Fruit fly (Drosophila melanogaster) whole organism, embryonic: ENCODE results near the gene Tbc1d22.

Experiments used
- Adf1 ChIP-seq: fragments of 200-800 bp; sonication (Bioruptor generic); IDR thresholded peaks from 2 replicates; pipeline ENCODE4 v1.3.6; 2022; ENCODE audit warnings: missing biosample characterization, missing genetic modification characterization
- CG10147 ChIP-seq: fragments of 200-800 bp; sonication (Bioruptor generic); optimal IDR thresholded peaks from 2 replicates; lab custom pipeline; 2019; ENCODE audit warnings: missing biosample characterization, mild to moderate bottlenecking, missing genetic modification characterization, moderate library complexity
- CG10654 ChIP-seq: fragments of 200-800 bp; sonication (Bioruptor generic); optimal IDR thresholded peaks from 2 replicates; lab custom pipeline; 2016; ENCODE audit warnings: missing biosample characterization, missing genetic modification characterization
- CG11398 ChIP-seq: fragments of 200-800 bp; sonication (Bioruptor generic); optimal IDR thresholded peaks from 2 replicates; lab custom pipeline; 2016; ENCODE audit warnings: missing biosample characterization, missing genetic modification characterization
- CG11456 ChIP-seq: fragments of 200-800 bp; sonication (Bioruptor generic); IDR thresholded peaks from 3 replicates; pipeline ENCODE4 v1.3.6; 2022; ENCODE audit warnings: missing biosample characterization, missing genetic modification characterization
- CG11504 ChIP-seq: fragments of 200-800 bp; sonication (Bioruptor generic); optimal IDR thresholded peaks from 3 replicates; lab custom pipeline; 2019; ENCODE audit warnings: missing biosample characterization, mild to moderate bottlenecking, missing genetic modification characterization, moderate library complexity
- CG12236 ChIP-seq: fragments of 200-800 bp; sonication (Bioruptor generic); optimal IDR thresholded peaks from 2 replicates; lab custom pipeline; 2016; ENCODE audit warnings: missing biosample characterization, missing genetic modification characterization
- CG12744 ChIP-seq: fragments of 200-800 bp; sonication (Bioruptor generic); optimal IDR thresholded peaks from 2 replicates; lab custom pipeline; 2016; ENCODE audit warnings: missing biosample characterization, missing genetic modification characterization
- CG13775 ChIP-seq: fragments of 200-800 bp; sonication (Bioruptor generic); optimal IDR thresholded peaks from 3 replicates; lab custom pipeline; 2017; ENCODE audit warnings: missing biosample characterization, mild to moderate bottlenecking, missing genetic modification characterization
- CG14014 ChIP-seq: fragments of 200-800 bp; sonication (Bioruptor generic); IDR thresholded peaks from 2 replicates; pipeline ENCODE4 v1.3.6; 2022; ENCODE audit warnings: missing biosample characterization, missing genetic modification characterization
- CG14710 ChIP-seq: fragments of 200-800 bp; sonication (Bioruptor generic); optimal IDR thresholded peaks from 3 replicates; lab custom pipeline; 2019; ENCODE audit warnings: missing biosample characterization, mild to moderate bottlenecking, missing genetic modification characterization, moderate library complexity
- CG17186 ChIP-seq: fragments of 200-800 bp; sonication (Bioruptor generic); optimal IDR thresholded peaks from 3 replicates; lab custom pipeline; 2017; ENCODE audit warnings: missing biosample characterization, missing genetic modification reagents, missing genetic modification characterization
- CG2202 ChIP-seq: fragments of 200-800 bp; sonication (Bioruptor generic); optimal IDR thresholded peaks from 2 replicates; lab custom pipeline; 2018; ENCODE audit warnings: missing biosample characterization, mild to moderate bottlenecking, missing genetic modification characterization
- CG30431 ChIP-seq: fragments of 200-800 bp; sonication (Bioruptor generic); optimal IDR thresholded peaks from 2 replicates; lab custom pipeline; 2017; ENCODE audit warnings: missing biosample characterization, missing genetic modification characterization
- CG3995 ChIP-seq: fragments of 200-800 bp; sonication (Bioruptor generic); optimal IDR thresholded peaks from 3 replicates; lab custom pipeline; 2016; ENCODE audit warnings: missing biosample characterization, missing genetic modification characterization
- CG4328 ChIP-seq: fragments of 200-800 bp; sonication (Bioruptor generic); optimal IDR thresholded peaks from 3 replicates; lab custom pipeline; 2017; ENCODE audit warnings: missing biosample characterization, missing genetic modification reagents, missing genetic modification characterization
- CG6272 ChIP-seq: fragments of 200-800 bp; sonication (Bioruptor generic); IDR thresholded peaks from 2 replicates; pipeline ENCODE4 v1.3.6; 2022; ENCODE audit warnings: missing biosample characterization, missing genetic modification characterization
- CG6654 ChIP-seq: fragments of 200-800 bp; sonication (Bioruptor generic); optimal IDR thresholded peaks from 2 replicates; lab custom pipeline; 2017; ENCODE audit warnings: missing biosample characterization, mild to moderate bottlenecking, missing genetic modification characterization
- CG9437 ChIP-seq: fragments of 200-800 bp; sonication (Bioruptor generic); optimal IDR thresholded peaks from 2 replicates; lab custom pipeline; 2018; ENCODE audit warnings: missing biosample characterization, mild to moderate bottlenecking, missing genetic modification characterization
- CG9797 ChIP-seq: fragments of 200-800 bp; sonication (Bioruptor generic); optimal IDR thresholded peaks from 3 replicates; lab custom pipeline; 2018; ENCODE audit warnings: missing biosample characterization, mild to moderate bottlenecking, missing genetic modification characterization
- CG9876 ChIP-seq: fragments of 200-800 bp; sonication (Bioruptor generic); optimal IDR thresholded peaks from 2 replicates; lab custom pipeline; 2016; ENCODE audit warnings: missing biosample characterization, missing genetic modification characterization
- Ets65A ChIP-seq: fragments of 200-800 bp; sonication (Bioruptor generic); peaks from one replicate; lab custom pipeline; 2016; ENCODE audit warnings: missing biosample characterization, missing genetic modification characterization
- Fer3 ChIP-seq: fragments of 200-800 bp; sonication (Bioruptor generic); optimal IDR thresholded peaks from 2 replicates; lab custom pipeline; 2018; ENCODE audit warnings: missing biosample characterization, mild to moderate bottlenecking, missing genetic modification characterization, moderate library complexity
- H2.0 ChIP-seq: fragments of 200-800 bp; sonication (Bioruptor generic); IDR thresholded peaks from 2 replicates; pipeline ENCODE4 v1.3.6; 2022; ENCODE audit warnings: missing biosample characterization, missing genetic modification characterization
- Hr39 ChIP-seq: fragments of >200 bp; optimal IDR thresholded peaks from 2 replicates; lab custom pipeline; 2017
- NC2α ChIP-seq: fragments of 200-800 bp; sonication (Bioruptor generic); optimal IDR thresholded peaks from 2 replicates; lab custom pipeline; 2016; ENCODE audit warnings: missing biosample characterization, missing genetic modification characterization
- NK7.1 ChIP-seq: fragments of 200-800 bp; sonication (Bioruptor generic); optimal IDR thresholded peaks from 3 replicates; lab custom pipeline; 2016; ENCODE audit warnings: missing biosample characterization, missing genetic modification characterization
- Ptx1 ChIP-seq: fragments of 200-800 bp; sonication (Bioruptor generic); IDR thresholded peaks from 2 replicates; pipeline ENCODE4 v1.3.6; 2022; ENCODE audit warnings: missing biosample characterization, missing genetic modification characterization
- Rx ChIP-seq: fragments of 200-800 bp; sonication (Bioruptor generic); IDR thresholded peaks from 2 replicates; pipeline ENCODE4 v1.3.6; 2022; ENCODE audit warnings: missing biosample characterization, missing genetic modification characterization
- Sox102F ChIP-seq: fragments of 200-800 bp; sonication (Bioruptor generic); optimal IDR thresholded peaks from 2 replicates; lab custom pipeline; 2018; ENCODE audit warnings: missing biosample characterization, mild to moderate bottlenecking, missing genetic modification characterization, moderate library complexity
- Trl ChIP-seq, 3 experiments: fragments of >200 bp in 2 of 3; fragments of 200-800 bp in 1 of 3; sonication (Bioruptor generic) in 1 of 3; optimal IDR thresholded peaks; 2 replicates in 1 of 3; 3 replicates in 2 of 3; lab custom pipeline; 2016 to 2017; ENCODE audit warnings: missing biosample characterization in 1 of 3, missing genetic modification characterization in 1 of 3
- ac ChIP-seq: fragments of 200-800 bp; sonication (Bioruptor generic); optimal IDR thresholded peaks from 3 replicates; lab custom pipeline; 2017; ENCODE audit warnings: missing biosample characterization, mild to moderate bottlenecking, missing genetic modification characterization
- croc ChIP-seq: fragments of 200-800 bp; sonication (Bioruptor generic); conservative IDR thresholded peaks from 3 replicates; pipeline ENCODE4 v1.3.6; 2022; ENCODE audit warnings: missing biosample characterization, missing genetic modification characterization
- cwo ChIP-seq: fragments of 200-800 bp; sonication (Bioruptor generic); optimal IDR thresholded peaks from 3 replicates; lab custom pipeline; 2017; ENCODE audit warnings: missing biosample characterization, missing genetic modification characterization, mild to moderate bottlenecking, moderate library complexity, missing genetic modification reagents
- danr ChIP-seq: fragments of 200-800 bp; sonication (Bioruptor generic); IDR thresholded peaks from 2 replicates; pipeline ENCODE4 v1.3.6; 2022; ENCODE audit warnings: missing biosample characterization, missing genetic modification characterization
- dpn ChIP-seq, 2 experiments: fragments of 200-800 bp; sonication (Bioruptor generic); optimal IDR thresholded peaks; 3 replicates each; lab custom pipeline; 2016; ENCODE audit warnings: missing biosample characterization in 2 of 2, missing genetic modification characterization in 2 of 2
- ftz-f1 ChIP-seq: fragments of 200-800 bp; sonication (Bioruptor generic); optimal IDR thresholded peaks from 2 replicates; lab custom pipeline; 2016; ENCODE audit warnings: missing biosample characterization, missing genetic modification characterization
- fu2 ChIP-seq: fragments of 200-800 bp; sonication (Bioruptor generic); optimal IDR thresholded peaks from 2 replicates; lab custom pipeline; 2016; ENCODE audit warnings: missing biosample characterization, missing genetic modification characterization
- gce ChIP-seq: fragments of 200-800 bp; sonication (Bioruptor generic); IDR thresholded peaks from 3 replicates; pipeline ENCODE4 v1.3.6; 2022; ENCODE audit warnings: missing biosample characterization, missing genetic modification characterization
- hbn ChIP-seq: fragments of 200-800 bp; sonication (Bioruptor generic); IDR thresholded peaks from 2 replicates; pipeline ENCODE4 v1.3.6; 2022; ENCODE audit warnings: missing biosample characterization, missing genetic modification characterization; ENCODE audit not compliant: partially characterized antibody
- jumu ChIP-seq: fragments of 200-800 bp; sonication (Bioruptor generic); optimal IDR thresholded peaks from 3 replicates; lab custom pipeline; 2016; ENCODE audit warnings: missing biosample characterization, missing genetic modification characterization
- lmd ChIP-seq: fragments of 200-800 bp; sonication (Bioruptor generic); IDR thresholded peaks from 2 replicates; pipeline ENCODE4 v1.3.6; 2022; ENCODE audit warnings: missing biosample characterization, missing genetic modification characterization
- luna ChIP-seq: fragments of 200-800 bp; sonication (Bioruptor generic); optimal IDR thresholded peaks from 2 replicates; lab custom pipeline; 2016; ENCODE audit warnings: missing biosample characterization, missing genetic modification characterization
- p53 ChIP-seq: fragments of 200-800 bp; sonication (Bioruptor generic); optimal IDR thresholded peaks from 2 replicates; lab custom pipeline; 2016; ENCODE audit warnings: missing biosample characterization, missing genetic modification characterization
- pfk ChIP-seq: fragments of 200-800 bp; sonication (Bioruptor generic); optimal IDR thresholded peaks from 2 replicates; lab custom pipeline; 2018; ENCODE audit warnings: missing biosample characterization, mild to moderate bottlenecking, missing genetic modification characterization, moderate library complexity
- pum ChIP-seq: fragments of 200-800 bp; sonication (Bioruptor generic); optimal IDR thresholded peaks from 2 replicates; lab custom pipeline; 2016; ENCODE audit warnings: missing biosample characterization, missing genetic modification characterization
- slbo ChIP-seq: fragments of 200-800 bp; sonication (Bioruptor generic); IDR thresholded peaks from 2 replicates; pipeline ENCODE4 v1.3.6; 2022; ENCODE audit warnings: missing biosample characterization, missing genetic modification characterization
- slou ChIP-seq: fragments of 200-800 bp; sonication (Bioruptor generic); optimal IDR thresholded peaks from 3 replicates; lab custom pipeline; 2016; ENCODE audit warnings: missing biosample characterization, missing genetic modification characterization
- vfl ChIP-seq: fragments of 200-800 bp; sonication (Bioruptor generic); optimal IDR thresholded peaks from 2 replicates; lab custom pipeline; 2016; ENCODE audit warnings: missing biosample characterization, missing genetic modification characterization
- zen ChIP-seq: fragments of 200-800 bp; sonication (Bioruptor generic); optimal IDR thresholded peaks from 3 replicates; lab custom pipeline; 2018; ENCODE audit warnings: missing biosample characterization, mild to moderate bottlenecking, missing genetic modification characterization, moderate library complexity

Tbc1d22 gene

dm6 chr3R:21127352-21127985, 25.5 kb downstream of the Tbc1d22 start, which contains the start of the genes slmb and CG5793 (continued):
- TF ChIP-seq cwo (GFP tag; lab: Kevin White, UChicago) (no peak), p53 (GFP tag; lab: Kevin White, UChicago) (peak; percentile 24), CG17186 (GFP tag; lab: Kevin White, UChicago) (peak; percentile 68), zen (tag; lab: Kevin White, UChicago) (peak; percentile 30), hbn (GFP tag; lab: Robert Waterston, UW) (0 out of 2 replicates have a peak, but pooled peaks have one; percentile 46), CG12236 (GFP tag; lab: Kevin White, UChicago) (no peak), Ptx1 (GFP tag; lab: Robert Waterston, UW) (0 out of 2 replicates have a peak, but pooled peaks have one; percentile 26), H2.0 (no peak), CG30431 (GFP tag; lab: Kevin White, UChicago) (no peak), CG10147 (GFP tag; lab: Kevin White, UChicago) (no peak), CG9797 (GFP tag; lab: Kevin White, UChicago) (peak; percentile 92), CG4328 (peak; percentile 33), Rx (GFP tag; lab: Robert Waterston, UW) (0 out of 2 replicates have a peak, but pooled peaks have one; percentile 8), ac (GFP tag; lab: Kevin White, UChicago) (no peak), CG9876 (GFP tag; lab: Kevin White, UChicago) (peak; percentile 35), CG9437 (GFP tag; lab: Kevin White, UChicago) (no peak), pfk (GFP tag; lab: Kevin White, UChicago) (no peak), CG2202 (tag; lab: Kevin White, UChicago) (no peak), vfl (no peak), CG10654 (GFP tag; lab: Kevin White, UChicago) (peak; percentile 16), slou (peak; percentile 6), pum (GFP tag; lab: Kevin White, UChicago) (peak; percentile 14), fu2 (GFP tag; lab: Kevin White, UChicago) (peak; percentile 38), CG11456 (GFP tag; lab: Robert Waterston, UW) (peak; percentile 58; the same call in 1 of the 3 replicates), lmd (peak; percentile 8; the same call in 1 of the 2 replicates), CG11398 (GFP tag; lab: Kevin White, UChicago) (no peak), Trl (optimal IDR thresholded peaks at IDR 0.05; lab: Kevin White, UChicago) (peak in 1 of 2 experiments; percentile 55), Trl (GFP tag; optimal IDR thresholded peaks at IDR 0.05; lab: Kevin White, UChicago) (peak; percentile 21), Sox102F (GFP tag; lab: Kevin White, UChicago) (no peak), ftz-f1 (no peak), CG6272 (GFP tag; lab: Robert Waterston, UW) (no peak), Fer3 (tag; lab: Kevin White, UChicago) (peak; percentile 18), danr (GFP tag; lab: Robert Waterston, UW) (no peak), slbo (peak; percentile 60), CG12744 (GFP tag; lab: Kevin White, UChicago) (no peak), Adf1 (GFP tag; lab: Robert Waterston, UW) (no peak), CG3995 (GFP tag; lab: Kevin White, UChicago) (peak; percentile 10), CG11504 (no peak), CG6654 (GFP tag; lab: Kevin White, UChicago) (no peak), gce (GFP tag; lab: Robert Waterston, UW) (no peak), dpn (GFP tag; optimal IDR thresholded peaks at IDR 0.05; lab: Kevin White, UChicago) (peak; percentile 59 to 67), luna (GFP tag; lab: Kevin White, UChicago) (peak; percentile 9), croc (GFP tag; lab: Robert Waterston, UW) (no peak), Hr39 (lab: Kevin White, UChicago) (no peak), CG14710 (tag; lab: Kevin White, UChicago) (peak; percentile 66), NC2α (GFP tag; lab: Kevin White, UChicago) (no peak), Ets65A (peak; percentile 93), CG14014 (GFP tag; lab: Robert Waterston, UW) (0 out of 2 replicates have a peak, but pooled peaks have one; percentile 32), jumu (GFP tag; lab: Kevin White, UChicago) (peak; percentile 74), CG13775 (GFP tag; lab: Kevin White, UChicago) (peak; percentile 18), NK7.1 (no peak)
